Fruit fly (Drosophila melanogaster) whole organism, prepupa: ENCODE data around the gene CG31883.

Source experiments
- CG10669 ChIP-seq: fragments of 200-800 bp; sonication (Bioruptor generic); optimal IDR thresholded peaks from 3 replicates; lab custom pipeline; 2018; ENCODE audit warnings: missing biosample characterization, mild to moderate bottlenecking, missing genetic modification characterization, moderate library complexity
- CG6276 ChIP-seq: fragments of 200-800 bp; sonication (Bioruptor generic); optimal IDR thresholded peaks from 2 replicates; lab custom pipeline; 2017; ENCODE audit warnings: missing biosample characterization, mild to moderate bottlenecking, missing genetic modification characterization
- CG6792 ChIP-seq: fragments of 200-800 bp; sonication (Bioruptor generic); optimal IDR thresholded peaks from 3 replicates; lab custom pipeline; 2016; ENCODE audit warnings: missing biosample characterization, missing genetic modification characterization
- Ets96B ChIP-seq: fragments of 200-800 bp; optimal IDR thresholded peaks from 2 replicates; lab custom pipeline; 2019; ENCODE audit warnings: missing biosample characterization, mild to moderate bottlenecking, missing genetic modification characterization, moderate library complexity
- Lpt ChIP-seq: fragments of 200-800 bp; sonication (Bioruptor generic); optimal IDR thresholded peaks from 3 replicates; lab custom pipeline; 2016; ENCODE audit warnings: missing biosample characterization, missing genetic modification characterization
- OdsH ChIP-seq: fragments of 200-800 bp; sonication (Bioruptor generic); optimal IDR thresholded peaks from 3 replicates; lab custom pipeline; 2016; ENCODE audit warnings: missing biosample characterization, missing genetic modification characterization
- cyc ChIP-seq: fragments of 200-800 bp; sonication (Bioruptor generic); optimal IDR thresholded peaks from 3 replicates; lab custom pipeline; 2016; ENCODE audit warnings: missing biosample characterization, missing genetic modification characterization
- dsx ChIP-seq: fragments of 200-800 bp; optimal IDR thresholded peaks from 3 replicates; lab custom pipeline; 2019; ENCODE audit warnings: missing biosample characterization, mild to moderate bottlenecking, missing genetic modification characterization, moderate library complexity; ENCODE audit not compliant: poor library complexity, severe bottlenecking
- spab ChIP-seq: fragments of 200-800 bp; sonication (Bioruptor generic); optimal IDR thresholded peaks from 2 replicates; lab custom pipeline; 2017; ENCODE audit warnings: missing biosample characterization, mild to moderate bottlenecking, missing genetic modification characterization, missing genetic modification reagents

dm6 chr2L:9493375-9494263 is 34.7 kb upstream of the CG31883 start:
- peak; percentile 25 for TF ChIP-seq CG10669
- peak; percentile 56 for TF ChIP-seq CG6276 (GFP tag; lab: Kevin White, UChicago)
- TF ChIP-seq dsx, result no peak
- peak; percentile 54 for TF ChIP-seq cyc (GFP tag; lab: Kevin White, UChicago)
- TF ChIP-seq OdsH (GFP tag; lab: Kevin White, UChicago), result peak; percentile 10
- no peak for TF ChIP-seq Lpt (GFP tag; lab: Kevin White, UChicago)
- TF ChIP-seq spab, result no peak
- TF ChIP-seq Ets96B (tag; lab: Kevin White, UChicago), result peak; percentile 31
- TF ChIP-seq CG6792 (GFP tag; lab: Kevin White, UChicago), result no peak
